Fruit fly (Drosophila melanogaster): Measurements from ENCODE around the gene CG31496.

Gene CG31496

dm6 chr3R:7334613-7335012 lies 10.3 kb upstream of the CG31496 start (continued):
- TF ChIP-seq CG16815 (GFP tag; optimal IDR thresholded peaks at IDR 0.05) (no peak), Hr3 (GFP tag; optimal IDR thresholded peaks at IDR 0.05) (no peak), ftz-f1 (GFP tag; optimal IDR thresholded peaks at IDR 0.05) (no peak), fd3F (GFP tag; optimal IDR thresholded peaks at IDR 0.05) (peak; percentile 34), CG8944 (GFP tag; optimal IDR thresholded peaks at IDR 0.05) (no peak), cas (GFP tag; IDR thresholded peaks at IDR 0.05) (no peak), ap (GFP tag; IDR thresholded peaks at IDR 0.05) (no peak), CG2202 (tag; optimal IDR thresholded peaks at IDR 0.05) (no peak), Deaf1 (tag; optimal IDR thresholded peaks at IDR 0.05) (no peak), eve (GFP tag; optimal IDR thresholded peaks at IDR 0.05) (no peak), HLHmδ (GFP tag; optimal IDR thresholded peaks at IDR 0.05) (no peak), fu2 (GFP tag; optimal IDR thresholded peaks at IDR 0.05) (no peak), gt (GFP tag; IDR thresholded peaks at IDR 0.05) (no peak), HLH54F (GFP tag; optimal IDR thresholded peaks at IDR 0.05) (no peak), CTCF (GFP tag; optimal IDR thresholded peaks at IDR 0.05) (no peak), unpg (GFP tag; optimal IDR thresholded peaks at IDR 0.05) (no peak), odd (GFP tag; optimal IDR thresholded peaks at IDR 0.05) (no peak), CG1233 (GFP tag; optimal IDR thresholded peaks at IDR 0.05) (no peak), Bteb2 (GFP tag; optimal IDR thresholded peaks at IDR 0.05) (no peak), ac (GFP tag; optimal IDR thresholded peaks at IDR 0.05) (no peak), Hand (GFP tag; optimal IDR thresholded peaks at IDR 0.05) (no peak), CG1647 (GFP tag; optimal IDR thresholded peaks at IDR 0.05) (no peak), lilli (GFP tag; optimal IDR thresholded peaks at IDR 0.05) (no peak), sc (optimal IDR thresholded peaks at IDR 0.05) (no peak), sc (GFP tag; optimal IDR thresholded peaks at IDR 0.05) (no peak), cad (GFP tag; optimal IDR thresholded peaks at IDR 0.05) (no peak), CG3847 (GFP tag; IDR thresholded peaks at IDR 0.05) (no peak), dmrt11E (tag; optimal IDR thresholded peaks at IDR 0.05) (no peak), Myb (GFP tag; optimal IDR thresholded peaks at IDR 0.05) (no peak), CG10209 (GFP tag; optimal IDR thresholded peaks at IDR 0.05) (peak; percentile 12), CG17612 (GFP tag; IDR thresholded peaks at IDR 0.05) (no peak), CG6765 (GFP tag; optimal IDR thresholded peaks at IDR 0.05) (no peak), ro (GFP tag; IDR thresholded peaks at IDR 0.05) (no peak), CG31224 (GFP tag; IDR thresholded peaks at IDR 0.05) (no peak), Neu2 (GFP tag; optimal IDR thresholded peaks at IDR 0.05; ENCODE audit: borderline replicate concordance) (no peak), CG11398 (GFP tag; optimal IDR thresholded peaks at IDR 0.05) (no peak), CG4707 (GFP tag; optimal IDR thresholded peaks at IDR 0.05) (no peak), Oli (tag; optimal IDR thresholded peaks at IDR 0.05) (peak; percentile 14), zfh2 (GFP tag; optimal IDR thresholded peaks at IDR 0.05) (no peak), phol (tag; optimal IDR thresholded peaks at IDR 0.05) (peak; percentile 4), Poxn (GFP tag; IDR thresholded peaks at IDR 0.05) (no peak), chn (GFP tag; optimal IDR thresholded peaks at IDR 0.05) (no peak), CG9817 (tag; optimal IDR thresholded peaks at IDR 0.05) (peak; percentile 10), CG4617 (GFP tag; optimal IDR thresholded peaks at IDR 0.05; ENCODE audit: borderline replicate concordance) (no peak), corto (GFP tag; optimal IDR thresholded peaks at IDR 0.05) (no peak), inv (GFP tag; IDR thresholded peaks at IDR 0.05; ENCODE audit: partially characterized antibody) (no peak), D19A (tag; optimal IDR thresholded peaks at IDR 0.05) (no peak), klu (GFP tag; IDR thresholded peaks at IDR 0.05) (no peak), B-H2 (GFP tag; optimal IDR thresholded peaks at IDR 0.05) (no peak), CG17912 (GFP tag; optimal IDR thresholded peaks at IDR 0.05) (no peak), CG6854 (GFP tag; optimal IDR thresholded peaks at IDR 0.05) (no peak), CG18764 (GFP tag; optimal IDR thresholded peaks at IDR 0.05) (no peak), CG30403 (GFP tag; optimal IDR thresholded peaks at IDR 0.05) (no peak)
